Fruit fly (Drosophila melanogaster) whole organism, prepupa: Measurements from ENCODE around the gene CG31465.
A peak's percentile ranks its signal among the peaks of the same experiment; 100 is the strongest.

Source experiments
- CG10631 ChIP-seq: fragments of 200-800 bp; sonication (Bioruptor generic); optimal IDR thresholded peaks from 2 replicates; lab custom pipeline; 2016; ENCODE audit warnings: missing biosample characterization, missing genetic modification characterization
- CG10669 ChIP-seq: fragments of 200-800 bp; sonication (Bioruptor generic); optimal IDR thresholded peaks from 3 replicates; lab custom pipeline; 2018; ENCODE audit warnings: missing biosample characterization, mild to moderate bottlenecking, missing genetic modification characterization, moderate library complexity
- CG11294 ChIP-seq: fragments of 200-800 bp; sonication (Bioruptor generic); IDR thresholded peaks from 2 replicates; pipeline ENCODE4 v1.3.6; 2022; ENCODE audit warnings: missing biosample characterization, missing genetic modification characterization
- CG11902 ChIP-seq: fragments of 200-800 bp; sonication (Bioruptor generic); optimal IDR thresholded peaks from 3 replicates; lab custom pipeline; 2016; ENCODE audit warnings: missing biosample characterization, missing genetic modification characterization
- CG3032 ChIP-seq: fragments of 200-800 bp; optimal IDR thresholded peaks from 2 replicates; lab custom pipeline; 2019; ENCODE audit warnings: missing biosample characterization, mild to moderate bottlenecking, missing genetic modification characterization, moderate library complexity
- CG31627 ChIP-seq: fragments of 200-800 bp; sonication (Bioruptor generic); optimal IDR thresholded peaks from 3 replicates; lab custom pipeline; 2016; ENCODE audit warnings: missing biosample characterization, missing genetic modification characterization
- CG32006 ChIP-seq: fragments of 200-800 bp; sonication (Bioruptor generic); optimal IDR thresholded peaks from 3 replicates; lab custom pipeline; 2017; ENCODE audit warnings: missing biosample characterization, mild to moderate bottlenecking, missing genetic modification characterization
- CG34406 ChIP-seq: fragments of 200-800 bp; sonication (Bioruptor generic); optimal IDR thresholded peaks from 3 replicates; lab custom pipeline; 2016; ENCODE audit warnings: missing biosample characterization, missing genetic modification characterization
- CG3919 ChIP-seq: fragments of 200-800 bp; sonication (Bioruptor generic); optimal IDR thresholded peaks from 3 replicates; lab custom pipeline; 2016; ENCODE audit warnings: missing biosample characterization, missing genetic modification characterization
- CG4318 ChIP-seq: fragments of 200-800 bp; sonication (Bioruptor generic); optimal IDR thresholded peaks from 3 replicates; lab custom pipeline; 2017; ENCODE audit warnings: missing biosample characterization, mild to moderate bottlenecking, missing genetic modification characterization
- CG6163 ChIP-seq: fragments of 200-800 bp; sonication (Bioruptor generic); IDR thresholded peaks from 3 replicates; pipeline ENCODE4 v1.3.6; 2022; ENCODE audit warnings: missing biosample characterization, missing genetic modification characterization
- CG6792 ChIP-seq: fragments of 200-800 bp; sonication (Bioruptor generic); optimal IDR thresholded peaks from 3 replicates; lab custom pipeline; 2016; ENCODE audit warnings: missing biosample characterization, missing genetic modification characterization
- CG6808 ChIP-seq: fragments of 200-800 bp; sonication (Bioruptor generic); optimal IDR thresholded peaks from 3 replicates; lab custom pipeline; 2017; ENCODE audit warnings: missing biosample characterization, missing genetic modification characterization, mild to moderate bottlenecking, moderate library complexity, missing genetic modification reagents
- CG6854 ChIP-seq: fragments of 200-800 bp; sonication (Bioruptor generic); optimal IDR thresholded peaks from 2 replicates; lab custom pipeline; 2017; ENCODE audit warnings: missing biosample characterization, mild to moderate bottlenecking, missing genetic modification characterization
- CG8119 ChIP-seq: fragments of 200-800 bp; sonication (Bioruptor generic); IDR thresholded peaks from 3 replicates; pipeline ENCODE4 v1.3.6; 2022; ENCODE audit warnings: missing biosample characterization, missing genetic modification characterization
- CG8319 ChIP-seq: fragments of 200-800 bp; sonication (Bioruptor generic); optimal IDR thresholded peaks from 3 replicates; lab custom pipeline; 2016; ENCODE audit warnings: missing biosample characterization, missing genetic modification characterization
- CG8632 ChIP-seq: fragments of 200-800 bp; sonication (Bioruptor generic); optimal IDR thresholded peaks from 3 replicates; lab custom pipeline; 2016; ENCODE audit warnings: missing biosample characterization, missing genetic modification characterization
- CG9139 ChIP-seq: fragments of 200-800 bp; sonication (Bioruptor generic); optimal IDR thresholded peaks from 3 replicates; lab custom pipeline; 2017; ENCODE audit warnings: missing biosample characterization, mild to moderate bottlenecking, missing genetic modification characterization
- Eip75B ChIP-seq: fragments of 200-800 bp; sonication (Bioruptor generic); optimal IDR thresholded peaks from 3 replicates; lab custom pipeline; 2016; ENCODE audit warnings: missing biosample characterization, missing genetic modification characterization
- Eip78C ChIP-seq: fragments of 200-800 bp; sonication (Bioruptor generic); peaks from one replicate; lab custom pipeline; 2016; ENCODE audit warnings: missing biosample characterization, missing genetic modification characterization
- Ets21C ChIP-seq: fragments of 200-800 bp; sonication (Bioruptor generic); optimal IDR thresholded peaks from 3 replicates; lab custom pipeline; 2016; ENCODE audit warnings: missing biosample characterization, missing genetic modification characterization
- Ets96B ChIP-seq: fragments of 200-800 bp; optimal IDR thresholded peaks from 2 replicates; lab custom pipeline; 2019; ENCODE audit warnings: missing biosample characterization, mild to moderate bottlenecking, missing genetic modification characterization, moderate library complexity
- Gug ChIP-seq: fragments of 200-800 bp; sonication (Bioruptor generic); IDR thresholded peaks from 2 replicates; pipeline ENCODE4 v1.3.6; 2022; ENCODE audit warnings: missing biosample characterization, missing genetic modification characterization
- Hr38 ChIP-seq: sonication (Bioruptor generic); optimal IDR thresholded peaks from 2 replicates; lab custom pipeline; 2016; ENCODE audit warnings: missing biosample characterization, missing genetic modification characterization
- Hr39 ChIP-seq: fragments of 200-800 bp; sonication (Bioruptor generic); optimal IDR thresholded peaks from 2 replicates; lab custom pipeline; 2016; ENCODE audit warnings: missing biosample characterization, missing genetic modification characterization
- Hr4 ChIP-seq: fragments of 200-800 bp; sonication (Bioruptor generic); optimal IDR thresholded peaks from 3 replicates; lab custom pipeline; 2016; ENCODE audit warnings: missing biosample characterization, missing genetic modification characterization
- Met ChIP-seq: fragments of 200-800 bp; sonication (Bioruptor generic); optimal IDR thresholded peaks from 3 replicates; lab custom pipeline; 2016; ENCODE audit warnings: missing biosample characterization, missing genetic modification characterization
- OdsH ChIP-seq: fragments of 200-800 bp; sonication (Bioruptor generic); optimal IDR thresholded peaks from 3 replicates; lab custom pipeline; 2016; ENCODE audit warnings: missing biosample characterization, missing genetic modification characterization
- Smox ChIP-seq: fragments of 200-800 bp; sonication (Bioruptor generic); optimal IDR thresholded peaks from 3 replicates; lab custom pipeline; 2016; ENCODE audit warnings: missing biosample characterization, missing genetic modification characterization
- Sox102F ChIP-seq: fragments of 200-800 bp; sonication (Bioruptor generic); optimal IDR thresholded peaks from 2 replicates; lab custom pipeline; 2016; ENCODE audit warnings: missing biosample characterization, mild to moderate bottlenecking, missing genetic modification characterization
- Sox15 ChIP-seq: fragments of 200-800 bp; sonication (Bioruptor generic); optimal IDR thresholded peaks from 3 replicates; lab custom pipeline; 2016; ENCODE audit warnings: missing biosample characterization, missing genetic modification characterization
- achi ChIP-seq: fragments of 200-800 bp; sonication (Bioruptor generic); optimal IDR thresholded peaks from 3 replicates; lab custom pipeline; 2016; ENCODE audit warnings: missing biosample characterization, missing genetic modification characterization
- acj6 ChIP-seq: fragments of 200-800 bp; sonication (Bioruptor generic); optimal IDR thresholded peaks from 3 replicates; lab custom pipeline; 2016; ENCODE audit warnings: missing biosample characterization, missing genetic modification characterization
- cyc ChIP-seq: fragments of 200-800 bp; sonication (Bioruptor generic); optimal IDR thresholded peaks from 3 replicates; lab custom pipeline; 2016; ENCODE audit warnings: missing biosample characterization, missing genetic modification characterization
- dsx ChIP-seq: fragments of 200-800 bp; optimal IDR thresholded peaks from 3 replicates; lab custom pipeline; 2019; ENCODE audit warnings: missing biosample characterization, mild to moderate bottlenecking, missing genetic modification characterization, moderate library complexity; ENCODE audit not compliant: poor library complexity, severe bottlenecking
- eg ChIP-seq: fragments of 200-800 bp; sonication (Bioruptor generic); IDR thresholded peaks from 3 replicates; pipeline ENCODE4 v1.3.6; 2022; ENCODE audit warnings: missing biosample characterization, missing genetic modification characterization
- esn ChIP-seq: fragments of 200-800 bp; sonication (Bioruptor generic); optimal IDR thresholded peaks from 2 replicates; lab custom pipeline; 2016; ENCODE audit warnings: missing biosample characterization, mild to moderate bottlenecking, missing genetic modification characterization, moderate library complexity
- fd59A ChIP-seq: fragments of 200-800 bp; sonication (Bioruptor generic); optimal IDR thresholded peaks from 2 replicates; lab custom pipeline; 2017; ENCODE audit warnings: missing biosample characterization, mild to moderate bottlenecking, missing genetic modification characterization, missing genetic modification reagents
- fd85E ChIP-seq: fragments of 200-800 bp; sonication (Bioruptor generic); optimal IDR thresholded peaks from 3 replicates; lab custom pipeline; 2016; ENCODE audit warnings: missing biosample characterization, missing genetic modification characterization
- lz ChIP-seq: fragments of 200-800 bp; sonication (Bioruptor generic); optimal IDR thresholded peaks from 3 replicates; lab custom pipeline; 2016; ENCODE audit warnings: missing biosample characterization, missing genetic modification characterization
- net ChIP-seq: fragments of 200-800 bp; sonication (Bioruptor generic); optimal IDR thresholded peaks from 3 replicates; lab custom pipeline; 2016; ENCODE audit warnings: missing biosample characterization, missing genetic modification characterization
- salr ChIP-seq, 2 experiments: fragments of 200-800 bp; sonication (Bioruptor generic); optimal IDR thresholded peaks; 3 replicates each; lab custom pipeline; 2016 to 2018; ENCODE audit warnings: missing biosample characterization in 2 of 2, missing genetic modification characterization in 2 of 2, mild to moderate bottlenecking in 1 of 2
- spab ChIP-seq: fragments of 200-800 bp; sonication (Bioruptor generic); optimal IDR thresholded peaks from 2 replicates; lab custom pipeline; 2017; ENCODE audit warnings: missing biosample characterization, mild to moderate bottlenecking, missing genetic modification characterization, missing genetic modification reagents
- ss ChIP-seq, 2 experiments: fragments of 200-800 bp; sonication (Bioruptor generic); optimal IDR thresholded peaks; 2 replicates in 1 of 2; 3 replicates in 1 of 2; lab custom pipeline; 2017 to 2018; ENCODE audit warnings: mild to moderate bottlenecking in 2 of 2, missing biosample characterization in 2 of 2, missing genetic modification characterization in 2 of 2, moderate library complexity in 1 of 2
- svp ChIP-seq: fragments of 200-800 bp; sonication (Bioruptor generic); peaks from one replicate; lab custom pipeline; 2016; ENCODE audit warnings: missing biosample characterization, missing genetic modification characterization
- topi ChIP-seq: fragments of 200-800 bp; sonication (Bioruptor generic); optimal IDR thresholded peaks from 3 replicates; lab custom pipeline; 2016; ENCODE audit warnings: missing biosample characterization, missing genetic modification characterization

The CG31465 gene

DNA sequence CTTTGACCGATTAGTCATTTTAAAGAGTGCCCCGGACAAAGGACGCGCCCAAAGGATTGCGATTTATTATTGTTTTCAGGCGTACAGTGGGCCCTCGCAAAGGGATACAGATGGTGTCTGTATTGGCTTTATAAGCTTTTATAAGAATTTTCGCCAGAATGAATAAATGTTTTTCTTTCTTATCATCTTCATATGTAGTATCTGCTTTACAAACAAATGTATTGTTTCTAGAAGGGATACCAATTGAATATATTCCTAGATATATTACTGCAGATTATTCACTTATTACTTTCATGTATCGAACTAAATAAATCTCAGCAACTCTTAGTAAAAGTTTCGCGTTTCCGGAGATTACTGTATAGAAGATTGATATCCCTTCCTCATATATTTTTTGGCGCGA lies 23.1 kb upstream of the CG31465 start:
- peak; percentile 3 for TF ChIP-seq lz (GFP tag; lab: Kevin White, UChicago)
- peak; percentile 3 for TF ChIP-seq OdsH
- TF ChIP-seq Sox15 (GFP tag; lab: Kevin White, UChicago) = no peak
- no peak for TF ChIP-seq CG6854 (GFP tag; lab: Kevin White, UChicago)
- TF ChIP-seq svp (GFP tag; lab: Kevin White, UChicago) = peak; percentile 68
- peak; percentile 2 for TF ChIP-seq CG31627 (GFP tag; lab: Kevin White, UChicago)
- TF ChIP-seq esn = peak; percentile 4
- peak; percentile 71 for TF ChIP-seq Eip78C (GFP tag; lab: Kevin White, UChicago)
- TF ChIP-seq CG3919 (GFP tag; lab: Kevin White, UChicago) = no peak
- peak; percentile 19 for TF ChIP-seq cyc
- no peak for TF ChIP-seq Hr38
- TF ChIP-seq CG9139 (GFP tag; lab: Kevin White, UChicago) = no peak
- TF ChIP-seq CG8119 = 0 out of 3 replicates have a peak, but pooled peaks have one; percentile 22
- TF ChIP-seq Hr39 = peak; percentile 17
- TF ChIP-seq acj6 = peak; percentile 8
- TF ChIP-seq Met (GFP tag; lab: Kevin White, UChicago) = peak; percentile 40

DNA sequence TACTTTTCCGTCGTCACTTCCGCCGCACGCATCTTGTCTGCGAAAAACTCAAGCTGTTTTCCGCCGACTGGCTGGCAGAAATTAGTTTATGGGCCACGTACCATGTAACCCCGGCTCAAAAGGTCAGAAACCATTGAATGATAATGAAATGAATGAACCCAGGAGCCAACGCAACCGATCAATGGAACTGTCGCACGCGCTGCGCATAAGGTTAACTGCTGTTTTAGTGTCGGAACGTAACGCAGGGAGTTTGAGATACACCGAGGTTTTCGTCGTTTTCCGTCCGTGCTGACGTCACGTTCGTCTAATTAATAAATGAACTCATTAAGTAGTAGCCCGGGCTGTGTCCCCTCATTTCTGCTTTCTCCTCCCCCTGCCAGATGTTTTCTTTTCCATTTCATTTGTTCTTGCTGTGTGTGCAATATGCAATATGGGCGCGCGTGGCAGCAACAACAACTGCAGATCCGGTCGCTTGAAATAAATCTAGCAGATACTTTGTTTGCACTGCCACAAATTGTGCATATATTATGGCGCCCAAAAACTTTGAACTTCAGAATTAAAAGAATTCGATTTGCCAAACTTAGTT lies 22.2 kb upstream of the CG31465 start:
- no peak for TF ChIP-seq svp (GFP tag; lab: Kevin White, UChicago)
- TF ChIP-seq acj6 = no peak
- no peak for TF ChIP-seq Hr39
- no peak for TF ChIP-seq Eip75B (GFP tag; lab: Kevin White, UChicago)
- no peak for TF ChIP-seq dsx (GFP tag; lab: Kevin White, UChicago)
- no peak for TF ChIP-seq CG10631 (GFP tag; lab: Kevin White, UChicago)
- no peak for TF ChIP-seq Hr38
- no peak for TF ChIP-seq fd85E
- TF ChIP-seq Ets96B (tag; lab: Kevin White, UChicago) = no peak
- peak; percentile 17 for TF ChIP-seq net
- TF ChIP-seq topi (GFP tag; lab: Kevin White, UChicago) = no peak
- no peak for TF ChIP-seq CG10669
- no peak for TF ChIP-seq CG32006
- no peak for TF ChIP-seq CG8119
- no peak for TF ChIP-seq cyc
- no peak for TF ChIP-seq achi (GFP tag; lab: Kevin White, UChicago)
- no peak for TF ChIP-seq OdsH
- no peak for TF ChIP-seq CG6808 (GFP tag; lab: Kevin White, UChicago)
- no peak for TF ChIP-seq CG31627 (GFP tag; lab: Kevin White, UChicago)
- no peak for TF ChIP-seq CG8632
- TF ChIP-seq Hr4 (GFP tag; lab: Kevin White, UChicago) = no peak
- TF ChIP-seq salr (GFP tag; optimal IDR thresholded peaks at IDR 0.05; lab: Kevin White, UChicago) = peak in 1 of 2 experiments; percentile 16
- no peak for TF ChIP-seq Sox15 (GFP tag; lab: Kevin White, UChicago)
- TF ChIP-seq eg (GFP tag; lab: Robert Waterston, UW) = peak; percentile 27; the same call in 1 of the 3 replicates

DNA sequence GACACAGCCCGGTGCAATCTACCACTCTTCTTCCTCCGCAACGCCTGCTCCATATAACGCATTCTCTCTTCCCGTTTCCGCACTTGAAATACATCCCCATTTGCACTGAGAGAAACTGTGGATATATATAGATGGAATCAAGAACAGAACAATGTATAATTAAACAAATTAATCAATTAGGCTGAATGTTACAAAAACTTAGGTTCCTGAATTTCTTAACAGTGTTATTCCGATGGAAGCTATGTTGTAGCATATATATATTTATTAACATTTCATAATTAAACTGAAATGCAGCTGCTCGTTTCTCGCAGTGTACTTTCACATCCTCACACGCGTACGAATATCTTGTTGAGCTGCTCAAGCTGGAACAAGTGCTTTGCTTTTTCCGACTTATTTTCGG lies 21.1 kb upstream of the CG31465 start:
- TF ChIP-seq fd59A (GFP tag; lab: Kevin White, UChicago) = peak; percentile 70
- TF ChIP-seq CG10631 (GFP tag; lab: Kevin White, UChicago) = peak; percentile 88
- peak; percentile 82 for TF ChIP-seq spab
- TF ChIP-seq Sox102F (GFP tag; lab: Kevin White, UChicago) = peak; percentile 96
- peak; percentile 92 for TF ChIP-seq achi (GFP tag; lab: Kevin White, UChicago)
- peak; percentile 96 for TF ChIP-seq CG31627 (GFP tag; lab: Kevin White, UChicago)
- peak; percentile 75 for TF ChIP-seq CG8319 (GFP tag; lab: Kevin White, UChicago)
- peak; percentile 85 to 88 for TF ChIP-seq ss (GFP tag; optimal IDR thresholded peaks at IDR 0.05; lab: Kevin White, UChicago)
- TF ChIP-seq CG6163 (GFP tag; lab: Robert Waterston, UW) = peak; percentile 84
- peak; percentile 87 for TF ChIP-seq CG6854 (GFP tag; lab: Kevin White, UChicago)
- TF ChIP-seq CG34406 (GFP tag; lab: Kevin White, UChicago) = peak; percentile 91
- peak; percentile 83 for TF ChIP-seq CG11902 (GFP tag; lab: Kevin White, UChicago)
- TF ChIP-seq OdsH = peak; percentile 92
- peak; percentile 96 for TF ChIP-seq lz (GFP tag; lab: Kevin White, UChicago)
- TF ChIP-seq CG11294 (GFP tag; lab: Robert Waterston, UW) = peak; percentile 53; the same call in 1 of the 2 replicates
- TF ChIP-seq CG8632 = peak; percentile 92
- TF ChIP-seq Hr4 (GFP tag; lab: Kevin White, UChicago) = peak; percentile 90
- TF ChIP-seq net = peak; percentile 89
- TF ChIP-seq Gug (GFP tag; lab: Robert Waterston, UW) = peak; percentile 69
- TF ChIP-seq CG3032 (tag; lab: Kevin White, UChicago) = peak; percentile 82
- TF ChIP-seq salr (GFP tag; optimal IDR thresholded peaks at IDR 0.05; lab: Kevin White, UChicago) = peak; percentile 70 to 81
- TF ChIP-seq CG6792 (GFP tag; lab: Kevin White, UChicago) = peak; percentile 94
- TF ChIP-seq Eip78C (GFP tag; lab: Kevin White, UChicago) = peak; percentile 98
- TF ChIP-seq Ets21C (GFP tag; lab: Kevin White, UChicago) = peak; percentile 95
- peak; percentile 78 for TF ChIP-seq Ets96B (tag; lab: Kevin White, UChicago)
- TF ChIP-seq Hr38 = no peak
- TF ChIP-seq Smox (GFP tag; lab: Kevin White, UChicago) = peak; percentile 96
- TF ChIP-seq CG4318 (GFP tag; lab: Kevin White, UChicago) = peak; percentile 86
- TF ChIP-seq fd85E = peak; percentile 39
